Worm (Caenorhabditis elegans) whole organism, L2 larva: ENCODE results near the gene C26B9.6.

Experiments
- ceh-16 ChIP-seq: fragments of 150-350 bp; optimal IDR thresholded peaks from 2 replicates; lab custom pipeline; 2014; ENCODE audit warnings: missing biosample characterization, missing genetic modification characterization
- nhr-12 ChIP-seq: fragments of 150-350 bp; optimal IDR thresholded peaks from 2 replicates; lab custom pipeline; 2014; ENCODE audit warnings: missing biosample characterization, missing genetic modification characterization

- TF ChIP-seq ceh-16 (tag; lab: Kevin White, UChicago) (no peak), nhr-12 (tag; lab: Kevin White, UChicago) (no peak)
Observed at ce11 chrX:5344287-5344686, 9.0 kb upstream of the C26B9.6 start, which contains the start of gene C26B9.1.
